Fruit fly (Drosophila melanogaster) S2 (cell line): Measurements from ENCODE around the gene smash.

Experiments used
- CG8478 ChIP-seq: fragments of >200 bp; optimal IDR thresholded peaks from 2 replicates; lab custom pipeline; 2018
- CTCF ChIP-seq, 2 experiments: fragments of >200 bp; optimal IDR thresholded peaks; 2 replicates each; lab custom pipeline; 2018

dm6 chr3R:4616130-4616529 is 43.2 kb upstream of the smash start:
- no peak for TF ChIP-seq CG8478
- TF ChIP-seq CTCF (optimal IDR thresholded peaks at IDR 0.05; lab: Kevin White, UChicago), result no peak
